Fruit fly (Drosophila melanogaster) whole organism, embryonic: ENCODE data around the gene CG32036.

Source experiments
- CG10543 ChIP-seq: fragments of 200-800 bp; sonication (Bioruptor generic); optimal IDR thresholded peaks from 3 replicates; lab custom pipeline; 2017; ENCODE audit warnings: missing biosample characterization, mild to moderate bottlenecking, missing genetic modification characterization, moderate library complexity
- CG12104 ChIP-seq: fragments of 200-800 bp; sonication (Bioruptor generic); optimal IDR thresholded peaks from 3 replicates; lab custom pipeline; 2016; ENCODE audit warnings: missing biosample characterization, missing genetic modification characterization
- CG15696 ChIP-seq: fragments of 200-800 bp; sonication (Bioruptor generic); optimal IDR thresholded peaks from 2 replicates; lab custom pipeline; 2019; ENCODE audit warnings: missing biosample characterization, mild to moderate bottlenecking, missing genetic modification characterization, moderate library complexity
- CG1602 ChIP-seq: fragments of 200-800 bp; sonication (Bioruptor generic); optimal IDR thresholded peaks from 3 replicates; lab custom pipeline; 2016; ENCODE audit warnings: missing biosample characterization, missing genetic modification characterization
- CG16813 ChIP-seq: fragments of 200-800 bp; sonication (Bioruptor generic); IDR thresholded peaks from 3 replicates; pipeline ENCODE4 v1.3.6; 2022; ENCODE audit warnings: missing biosample characterization, missing genetic modification characterization; ENCODE audit not compliant: partially characterized antibody
- CG17829 ChIP-seq: fragments of 200-800 bp; optimal IDR thresholded peaks from 2 replicates; lab custom pipeline; 2019; ENCODE audit warnings: missing biosample characterization, mild to moderate bottlenecking, missing genetic modification characterization, moderate library complexity
- CG18599 ChIP-seq: fragments of 200-800 bp; sonication (Bioruptor generic); optimal IDR thresholded peaks from 3 replicates; lab custom pipeline; 2017; ENCODE audit warnings: missing biosample characterization, missing genetic modification characterization, mild to moderate bottlenecking, moderate library complexity, missing genetic modification reagents
- CG2712 ChIP-seq: fragments of 200-800 bp; optimal IDR thresholded peaks from 3 replicates; lab custom pipeline; 2019; ENCODE audit warnings: missing biosample characterization, mild to moderate bottlenecking, missing genetic modification characterization, moderate library complexity
- CG32767 ChIP-seq: fragments of 200-800 bp; sonication (Bioruptor generic); IDR thresholded peaks from 2 replicates; pipeline ENCODE4 v1.3.6; 2022; ENCODE audit warnings: missing biosample characterization, missing genetic modification characterization
- CG33213 ChIP-seq: fragments of 200-800 bp; sonication (Bioruptor generic); optimal IDR thresholded peaks from 3 replicates; lab custom pipeline; 2016; ENCODE audit warnings: missing biosample characterization, missing genetic modification characterization
- CG7963 ChIP-seq: fragments of 200-800 bp; sonication (Bioruptor generic); IDR thresholded peaks from 3 replicates; pipeline ENCODE4 v1.3.6; 2022; ENCODE audit warnings: missing biosample characterization, missing genetic modification characterization; ENCODE audit not compliant: partially characterized antibody
- CG9817 ChIP-seq: fragments of 200-800 bp; sonication (Bioruptor generic); optimal IDR thresholded peaks from 2 replicates; lab custom pipeline; 2018; ENCODE audit warnings: missing biosample characterization, mild to moderate bottlenecking, missing genetic modification characterization, moderate library complexity
- CHES-1-like ChIP-seq: fragments of 200-800 bp; sonication (Bioruptor generic); optimal IDR thresholded peaks from 2 replicates; lab custom pipeline; 2016; ENCODE audit warnings: missing biosample characterization, missing genetic modification characterization
- D ChIP-seq, 2 experiments: fragments of 200-800 bp in 1 of 2; fragments of >200 bp in 1 of 2; sonication (Bioruptor generic) in 1 of 2; optimal IDR thresholded peaks; 2 replicates in 1 of 2; 3 replicates in 1 of 2; lab custom pipeline; 2017; ENCODE audit warnings: mild to moderate bottlenecking in 1 of 2, missing biosample characterization in 1 of 2, missing genetic modification characterization in 1 of 2, missing genetic modification reagents in 1 of 2
- Dfd ChIP-seq, 2 experiments: fragments of >200 bp; optimal IDR thresholded peaks; 2 replicates each; lab custom pipeline; 2017; ENCODE audit warnings: missing biosample characterization in 2 of 2, missing genetic modification characterization in 2 of 2
- Elba2 ChIP-seq: fragments of 200-800 bp; sonication (Bioruptor generic); optimal IDR thresholded peaks from 3 replicates; lab custom pipeline; 2016; ENCODE audit warnings: missing biosample characterization, missing genetic modification characterization
- Fer2 ChIP-seq: fragments of 200-800 bp; sonication (Bioruptor generic); optimal IDR thresholded peaks from 2 replicates; lab custom pipeline; 2018; ENCODE audit warnings: missing biosample characterization, mild to moderate bottlenecking, missing genetic modification characterization, moderate library complexity
- GATAe ChIP-seq: fragments of 200-800 bp; sonication (Bioruptor generic); conservative IDR thresholded peaks from 2 replicates; pipeline ENCODE4 v1.3.6; 2022; ENCODE audit warnings: missing biosample characterization, missing genetic modification characterization
- HHEX ChIP-seq: fragments of 200-800 bp; sonication (Bioruptor generic); optimal IDR thresholded peaks from 3 replicates; lab custom pipeline; 2017; ENCODE audit warnings: missing biosample characterization, mild to moderate bottlenecking, missing genetic modification characterization, missing genetic modification reagents
- HmgD ChIP-seq: fragments of 200-800 bp; sonication (Bioruptor generic); optimal IDR thresholded peaks from 3 replicates; lab custom pipeline; 2016; ENCODE audit warnings: missing biosample characterization, missing genetic modification characterization
- Hr39 ChIP-seq: fragments of >200 bp; optimal IDR thresholded peaks from 2 replicates; lab custom pipeline; 2017
- Hr78 ChIP-seq, 2 experiments: fragments of 200-800 bp in 1 of 2; fragments of >200 bp in 1 of 2; sonication (Bioruptor generic) in 1 of 2; optimal IDR thresholded peaks; 2 replicates each; lab custom pipeline; 2017 to 2019; ENCODE audit warnings: missing biosample characterization in 2 of 2, missing genetic modification characterization in 2 of 2, mild to moderate bottlenecking in 1 of 2, moderate library complexity in 1 of 2
- Max ChIP-seq: fragments of 200-800 bp; sonication (Bioruptor generic); optimal IDR thresholded peaks from 2 replicates; lab custom pipeline; 2016; ENCODE audit warnings: missing biosample characterization, mild to moderate bottlenecking, missing genetic modification characterization
- Med ChIP-seq: fragments of 200-800 bp; sonication (Bioruptor generic); peaks from one replicate; lab custom pipeline; 2016; ENCODE audit warnings: missing biosample characterization, missing genetic modification characterization, mild to moderate bottlenecking, inconsistent platforms, moderate library complexity
- Neu2 ChIP-seq: fragments of 200-800 bp; sonication (Bioruptor generic); optimal IDR thresholded peaks from 3 replicates; lab custom pipeline; 2016; ENCODE audit warnings: missing biosample characterization, missing genetic modification characterization, borderline replicate concordance
- Rfx ChIP-seq: fragments of 200-800 bp; sonication (Bioruptor generic); IDR thresholded peaks from 2 replicates; pipeline ENCODE4 v1.3.6; 2022; ENCODE audit warnings: missing biosample characterization, missing genetic modification characterization
- Sox100B ChIP-seq: fragments of 200-800 bp; sonication (Bioruptor generic); optimal IDR thresholded peaks from 3 replicates; lab custom pipeline; 2018; ENCODE audit warnings: missing biosample characterization, mild to moderate bottlenecking, missing genetic modification characterization
- Spps ChIP-seq: fragments of 200-800 bp; sonication (Bioruptor generic); optimal IDR thresholded peaks from 2 replicates; lab custom pipeline; 2018; ENCODE audit warnings: missing biosample characterization, mild to moderate bottlenecking, missing genetic modification characterization
- abd-A ChIP-seq: fragments of 200-800 bp; sonication (Bioruptor generic); optimal IDR thresholded peaks from 3 replicates; lab custom pipeline; 2019; ENCODE audit warnings: missing biosample characterization, mild to moderate bottlenecking, missing genetic modification characterization, moderate library complexity
- ash1 ChIP-seq: fragments of 200-800 bp; sonication (Bioruptor generic); optimal IDR thresholded peaks from 2 replicates; lab custom pipeline; 2018; ENCODE audit warnings: missing biosample characterization, mild to moderate bottlenecking, missing genetic modification characterization
- caup ChIP-seq: fragments of 200-800 bp; sonication (Bioruptor generic); optimal IDR thresholded peaks from 3 replicates; lab custom pipeline; 2017; ENCODE audit warnings: missing biosample characterization, mild to moderate bottlenecking, missing genetic modification characterization, moderate library complexity; ENCODE audit not compliant: severe bottlenecking
- ci ChIP-seq: fragments of 200-800 bp; sonication (Bioruptor generic); IDR thresholded peaks from 3 replicates; pipeline ENCODE4 v1.3.6; 2022; ENCODE audit warnings: missing biosample characterization, missing genetic modification characterization
- cwo ChIP-seq: fragments of 200-800 bp; sonication (Bioruptor generic); optimal IDR thresholded peaks from 3 replicates; lab custom pipeline; 2017; ENCODE audit warnings: missing biosample characterization, missing genetic modification characterization, mild to moderate bottlenecking, moderate library complexity, missing genetic modification reagents
- danr ChIP-seq: fragments of 200-800 bp; sonication (Bioruptor generic); IDR thresholded peaks from 2 replicates; pipeline ENCODE4 v1.3.6; 2022; ENCODE audit warnings: missing biosample characterization, missing genetic modification characterization
- gt ChIP-seq: fragments of 200-800 bp; sonication (Bioruptor generic); IDR thresholded peaks from 2 replicates; pipeline ENCODE4 v1.3.6; 2022; ENCODE audit warnings: missing biosample characterization, missing genetic modification characterization
- kay ChIP-seq: fragments of 200-800 bp; sonication (Bioruptor generic); optimal IDR thresholded peaks from 2 replicates; lab custom pipeline; 2016; ENCODE audit warnings: missing biosample characterization, missing genetic modification characterization
- mam ChIP-seq: fragments of 200-800 bp; sonication (Bioruptor generic); optimal IDR thresholded peaks from 3 replicates; lab custom pipeline; 2016; ENCODE audit warnings: missing biosample characterization, missing genetic modification characterization
- mirr ChIP-seq: fragments of 200-800 bp; sonication (Bioruptor generic); optimal IDR thresholded peaks from 3 replicates; lab custom pipeline; 2018; ENCODE audit warnings: missing biosample characterization, mild to moderate bottlenecking, missing genetic modification characterization
- nau ChIP-seq: fragments of 200-800 bp; sonication (Bioruptor generic); optimal IDR thresholded peaks from 3 replicates; lab custom pipeline; 2017; ENCODE audit warnings: missing biosample characterization, mild to moderate bottlenecking, missing genetic modification characterization, missing genetic modification reagents
- otp ChIP-seq: fragments of 200-800 bp; sonication (Bioruptor generic); IDR thresholded peaks from 3 replicates; pipeline ENCODE4, ENCODE4 v1.3.6; 2022; ENCODE audit warnings: missing biosample characterization, missing genetic modification characterization
- pan ChIP-seq, 4 experiments: fragments of >200 bp in 3 of 4; fragments of 200-800 bp in 1 of 4; sonication (Bioruptor generic) in 1 of 4; optimal IDR thresholded peaks in 3 of 4; IDR thresholded peaks in 1 of 4; 2 replicates each; pipeline versions ENCODE4 v1.3.6 to Lab custom; 2017 to 2022; ENCODE audit warnings: missing biosample characterization in 2 of 4, missing genetic modification characterization in 2 of 4, mixed read lengths in 1 of 4
- pfk ChIP-seq: fragments of 200-800 bp; sonication (Bioruptor generic); optimal IDR thresholded peaks from 2 replicates; lab custom pipeline; 2018; ENCODE audit warnings: missing biosample characterization, mild to moderate bottlenecking, missing genetic modification characterization, moderate library complexity
- scrt ChIP-seq: fragments of 200-800 bp; sonication (Bioruptor generic); optimal IDR thresholded peaks from 2 replicates; lab custom pipeline; 2018; ENCODE audit warnings: missing biosample characterization, mild to moderate bottlenecking, missing genetic modification characterization, moderate library complexity
- sd ChIP-seq: fragments of 200-800 bp; sonication (Bioruptor generic); optimal IDR thresholded peaks from 3 replicates; lab custom pipeline; 2018; ENCODE audit warnings: missing biosample characterization, mild to moderate bottlenecking, missing genetic modification characterization, moderate library complexity
- slbo ChIP-seq: fragments of 200-800 bp; sonication (Bioruptor generic); IDR thresholded peaks from 2 replicates; pipeline ENCODE4 v1.3.6; 2022; ENCODE audit warnings: missing biosample characterization, missing genetic modification characterization
- tna ChIP-seq: fragments of 200-800 bp; sonication (Bioruptor generic); IDR thresholded peaks from 2 replicates; pipeline ENCODE4 v1.3.6; 2022; ENCODE audit warnings: missing biosample characterization, missing genetic modification characterization; ENCODE audit not compliant: partially characterized antibody
- tx ChIP-seq: fragments of 200-800 bp; sonication (Bioruptor generic); optimal IDR thresholded peaks from 2 replicates; lab custom pipeline; 2016; ENCODE audit warnings: missing biosample characterization, missing genetic modification characterization
- zen ChIP-seq: fragments of 200-800 bp; sonication (Bioruptor generic); optimal IDR thresholded peaks from 3 replicates; lab custom pipeline; 2018; ENCODE audit warnings: missing biosample characterization, mild to moderate bottlenecking, missing genetic modification characterization, moderate library complexity

Gene CG32036

dm6 chr3L:9447239-9447777 lies 41.7 kb downstream of the CG32036 start:
- TF ChIP-seq CG2712 (tag; lab: Kevin White, UChicago) (no peak), Rfx (GFP tag; lab: Robert Waterston, UW) (peak; percentile 38), caup (GFP tag; lab: Kevin White, UChicago) (peak; percentile 36), CG1602 (GFP tag; lab: Kevin White, UChicago) (no peak), Med (GFP tag; lab: Kevin White, UChicago) (peak; percentile 82), Dfd (GFP tag; optimal IDR thresholded peaks at IDR 0.05; lab: Kevin White, UChicago) (no peak), HHEX (peak; percentile 21), Neu2 (GFP tag; lab: Kevin White, UChicago) (peak; percentile 84), pan (optimal IDR thresholded peaks at IDR 0.05; lab: Kevin White, UChicago) (no peak), pan (GFP tag; optimal IDR thresholded peaks at IDR 0.05 in 1 of 2, IDR thresholded peaks at IDR 0.05 in 1 of 2) (peak in 1 of 2 experiments; percentile 7), CG17829 (tag; lab: Kevin White, UChicago) (no peak), mam (GFP tag; lab: Kevin White, UChicago) (no peak), kay (GFP tag; lab: Kevin White, UChicago) (peak; percentile 92), CG18599 (GFP tag; lab: Kevin White, UChicago) (peak; percentile 50), CG10543 (peak; percentile 43), abd-A (tag; lab: Kevin White, UChicago) (peak; percentile 24), CG9817 (no peak), CG16813 (no peak), Elba2 (GFP tag; lab: Kevin White, UChicago) (peak; percentile 99), ci (no peak), CHES-1-like (peak; percentile 18), Spps (tag; lab: Kevin White, UChicago) (no peak), CG15696 (tag; lab: Kevin White, UChicago) (no peak), sd (peak; percentile 73), nau (GFP tag; lab: Kevin White, UChicago) (no peak), cwo (GFP tag; lab: Kevin White, UChicago) (peak; percentile 22), otp (GFP tag; lab: Robert Waterston, UW) (peak; percentile 16; the same call in 1 of the 3 replicates), Hr39 (lab: Kevin White, UChicago) (no peak), Sox100B (GFP tag; lab: Kevin White, UChicago) (no peak), GATAe (GFP tag; lab: Robert Waterston, UW) (peak; percentile 79; the same call in 1 of the 2 replicates), CG33213 (GFP tag; lab: Kevin White, UChicago) (no peak), Fer2 (tag; lab: Kevin White, UChicago) (no peak), zen (tag; lab: Kevin White, UChicago) (peak; percentile 73), D (optimal IDR thresholded peaks at IDR 0.05; lab: Kevin White, UChicago) (peak; percentile 89), D (GFP tag; optimal IDR thresholded peaks at IDR 0.05; lab: Kevin White, UChicago) (no peak), scrt (peak; percentile 46), slbo (GFP tag; lab: Robert Waterston, UW) (peak; percentile 38; the same call in 1 of the 2 replicates), gt (GFP tag; lab: Robert Waterston, UW) (no peak), pfk (GFP tag; lab: Kevin White, UChicago) (no peak), CG32767 (GFP tag; lab: Robert Waterston, UW) (0 out of 2 replicates have a peak, but pooled peaks have one; percentile 7), danr (GFP tag; lab: Robert Waterston, UW) (no peak), tx (GFP tag; lab: Kevin White, UChicago) (no peak), tna (GFP tag; lab: Robert Waterston, UW) (no peak), Hr78 (GFP tag; optimal IDR thresholded peaks at IDR 0.05; lab: Kevin White, UChicago) (peak in 1 of 2 experiments; percentile 44), HmgD (no peak), mirr (GFP tag; lab: Kevin White, UChicago) (peak; percentile 89), CG12104 (GFP tag; lab: Kevin White, UChicago) (no peak), Max (GFP tag; lab: Kevin White, UChicago) (no peak), ash1 (GFP tag; lab: Kevin White, UChicago) (no peak), CG7963 (GFP tag; lab: Robert Waterston, UW) (0 out of 3 replicates have a peak, but pooled peaks have one; percentile 22)
